Fruit fly (Drosophila melanogaster) whole organism, embryonic: Measurements from ENCODE around the gene dbo.
A peak's percentile ranks its signal among the peaks of the same experiment; 100 is the strongest.

Experiments used
- Asciz ChIP-seq: fragments of 200-800 bp; sonication (Bioruptor generic); optimal IDR thresholded peaks from 2 replicates; lab custom pipeline; 2017; ENCODE audit warnings: missing biosample characterization, mild to moderate bottlenecking, missing genetic modification characterization, missing genetic modification reagents
- CG11504 ChIP-seq: fragments of 200-800 bp; sonication (Bioruptor generic); optimal IDR thresholded peaks from 3 replicates; lab custom pipeline; 2019; ENCODE audit warnings: missing biosample characterization, mild to moderate bottlenecking, missing genetic modification characterization, moderate library complexity
- CG13775 ChIP-seq: fragments of 200-800 bp; sonication (Bioruptor generic); optimal IDR thresholded peaks from 3 replicates; lab custom pipeline; 2017; ENCODE audit warnings: missing biosample characterization, mild to moderate bottlenecking, missing genetic modification characterization
- CG3163 ChIP-seq: fragments of 200-800 bp; sonication (Bioruptor generic); optimal IDR thresholded peaks from 3 replicates; lab custom pipeline; 2016; ENCODE audit warnings: missing biosample characterization, missing genetic modification characterization
- CG3995 ChIP-seq: fragments of 200-800 bp; sonication (Bioruptor generic); optimal IDR thresholded peaks from 3 replicates; lab custom pipeline; 2016; ENCODE audit warnings: missing biosample characterization, missing genetic modification characterization
- Lpt ChIP-seq: fragments of >200 bp; optimal IDR thresholded peaks from 2 replicates; lab custom pipeline; 2018; ENCODE audit warnings: missing biosample characterization, missing genetic modification characterization
- br ChIP-seq: fragments of >200 bp; optimal IDR thresholded peaks from 2 replicates; lab custom pipeline; 2017
- cg ChIP-seq: fragments of 200-800 bp; sonication (Bioruptor generic); optimal IDR thresholded peaks from 3 replicates; lab custom pipeline; 2019; ENCODE audit warnings: missing biosample characterization, mild to moderate bottlenecking, missing genetic modification characterization, moderate library complexity
- chn ChIP-seq: fragments of 200-800 bp; sonication (Bioruptor generic); optimal IDR thresholded peaks from 2 replicates; lab custom pipeline; 2016; ENCODE audit warnings: missing biosample characterization, missing genetic modification characterization
- fru ChIP-seq: fragments of >200 bp; optimal IDR thresholded peaks from 2 replicates; lab custom pipeline; 2017
- hb ChIP-seq: fragments of 200-800 bp; sonication (Bioruptor generic); IDR thresholded peaks from 3 replicates; pipeline ENCODE4 v1.3.6; 2022; ENCODE audit warnings: missing biosample characterization, missing genetic modification characterization; ENCODE audit not compliant: partially characterized antibody

DNA sequence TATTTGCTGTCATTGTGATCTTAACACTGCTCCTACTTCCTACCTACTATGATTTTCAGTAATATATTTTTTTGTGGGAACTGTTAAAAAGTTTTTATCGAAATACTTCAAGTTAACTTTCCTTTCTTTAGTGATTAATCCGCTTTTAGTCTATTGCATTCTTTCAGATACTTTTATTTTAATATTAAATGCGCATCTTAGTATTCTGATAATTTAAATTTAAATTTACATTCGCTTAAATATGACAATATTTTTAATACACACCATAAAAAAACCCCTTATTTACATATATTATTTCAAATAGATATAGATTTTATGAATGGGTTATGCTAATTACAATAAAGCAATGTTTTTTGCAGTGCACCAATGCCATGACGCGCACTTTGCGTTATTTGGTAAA is 17.9 kb downstream of the dbo start:
- TF ChIP-seq CG11504 (tag; lab: Kevin White, UChicago), result peak; percentile 39
- TF ChIP-seq br, result no peak
- no peak for TF ChIP-seq hb
- no peak for TF ChIP-seq CG3995 (GFP tag; lab: Kevin White, UChicago)
- TF ChIP-seq CG3163 (GFP tag; lab: Kevin White, UChicago), result no peak
- no peak for TF ChIP-seq cg
- TF ChIP-seq fru (lab: Kevin White, UChicago), result no peak
- no peak for TF ChIP-seq Asciz (GFP tag; lab: Kevin White, UChicago)
- TF ChIP-seq Lpt, result no peak
- TF ChIP-seq chn (GFP tag; lab: Kevin White, UChicago), result no peak
- no peak for TF ChIP-seq CG13775 (GFP tag; lab: Kevin White, UChicago)
